Fruit fly (Drosophila melanogaster) whole organism, pupa: ENCODE results near the gene CG31342.

Experiments
- CG15710 ChIP-seq: fragments of 200-800 bp; sonication (Bioruptor generic); optimal IDR thresholded peaks from 2 replicates; lab custom pipeline; 2018; ENCODE audit warnings: missing biosample characterization, mild to moderate bottlenecking, missing genetic modification characterization, moderate library complexity
- CG17806 ChIP-seq: fragments of 200-800 bp; sonication (Bioruptor generic); optimal IDR thresholded peaks from 2 replicates; lab custom pipeline; 2018; ENCODE audit warnings: missing biosample characterization, mild to moderate bottlenecking, missing genetic modification characterization, moderate library complexity
- CG32121 ChIP-seq: fragments of 200-800 bp; sonication (Bioruptor generic); IDR thresholded peaks from 2 replicates; pipeline ENCODE4 v1.3.6; 2022; ENCODE audit warnings: missing biosample characterization, missing genetic modification characterization
- CG34367 ChIP-seq: fragments of 200-800 bp; sonication (Bioruptor generic); optimal IDR thresholded peaks from 2 replicates; lab custom pipeline; 2018; ENCODE audit warnings: missing biosample characterization, mild to moderate bottlenecking, missing genetic modification characterization
- CG4496 ChIP-seq: fragments of 200-800 bp; sonication (Bioruptor generic); IDR thresholded peaks from 3 replicates; pipeline ENCODE4 v1.3.6; 2022; ENCODE audit warnings: missing biosample characterization, missing genetic modification characterization
- CG9948 ChIP-seq: fragments of 200-800 bp; sonication (Bioruptor generic); optimal IDR thresholded peaks from 2 replicates; lab custom pipeline; 2018; ENCODE audit warnings: missing biosample characterization, mild to moderate bottlenecking, missing genetic modification characterization, moderate library complexity
- D1 ChIP-seq: fragments of 200-800 bp; sonication (Bioruptor generic); optimal IDR thresholded peaks from 2 replicates; lab custom pipeline; 2018; ENCODE audit warnings: missing biosample characterization, mild to moderate bottlenecking, missing genetic modification characterization, moderate library complexity
- Pif1A ChIP-seq: fragments of 200-800 bp; sonication (Bioruptor generic); optimal IDR thresholded peaks from 3 replicates; lab custom pipeline; 2016; ENCODE audit warnings: missing biosample characterization, missing genetic modification characterization
- Pif1B ChIP-seq: fragments of 200-800 bp; sonication (Bioruptor generic); optimal IDR thresholded peaks from 3 replicates; lab custom pipeline; 2016; ENCODE audit warnings: missing biosample characterization, missing genetic modification characterization
- Snoo ChIP-seq: fragments of 200-800 bp; sonication (Bioruptor generic); optimal IDR thresholded peaks from 3 replicates; lab custom pipeline; 2017; ENCODE audit warnings: missing biosample characterization, mild to moderate bottlenecking, missing genetic modification characterization, inconsistent platforms
- fd96Ca ChIP-seq: fragments of 200-800 bp; sonication (Bioruptor generic); IDR thresholded peaks from 3 replicates; pipeline ENCODE4 v1.3.6; 2022; ENCODE audit warnings: missing biosample characterization, missing genetic modification characterization
- gl ChIP-seq: fragments of 200-800 bp; sonication (Bioruptor generic); optimal IDR thresholded peaks from 2 replicates; lab custom pipeline; 2018; ENCODE audit warnings: missing biosample characterization, mild to moderate bottlenecking, missing genetic modification characterization
- rn ChIP-seq: fragments of 200-800 bp; sonication (Bioruptor generic); IDR thresholded peaks from 2 replicates; pipeline ENCODE4 v1.3.6; 2022; ENCODE audit warnings: missing biosample characterization, missing genetic modification characterization

dm6 chr3R:13036064-13036463, 50.2 kb downstream of the CG31342 start:
- TF ChIP-seq CG4496 (GFP tag; lab: Robert Waterston, UW) (no peak), Pif1A (GFP tag; lab: Kevin White, UChicago) (no peak), CG34367 (tag; lab: Kevin White, UChicago) (no peak), CG32121 (GFP tag; lab: Robert Waterston, UW) (no peak), CG17806 (no peak), D1 (tag; lab: Kevin White, UChicago) (no peak), rn (GFP tag; lab: Robert Waterston, UW) (no peak), Snoo (no peak), Pif1B (GFP tag; lab: Kevin White, UChicago) (no peak), gl (tag; lab: Kevin White, UChicago) (no peak), fd96Ca (no peak), CG9948 (tag; lab: Kevin White, UChicago) (no peak), CG15710 (tag; lab: Kevin White, UChicago) (no peak)
